Worm (Caenorhabditis elegans): ENCODE results near the gene fbxa-94.

fbxa-94 gene

ce11 chrV:15572613-15573012, at the start of gene fbxa-94:
TSS of gene fbxa-94 (plus strand) at chrV:15572913.
- no peak for TF ChIP-seq attf-4 (tag; optimal IDR thresholded peaks at IDR 0.05)
- TF ChIP-seq ceh-32 (tag; optimal IDR thresholded peaks at IDR 0.05; ENCODE audit: poor library complexity) = no peak
- no peak for TF ChIP-seq daf-16 (GFP tag; optimal IDR thresholded peaks at IDR 0.05)
- no peak for TF ChIP-seq daf-16 (tag; optimal IDR thresholded peaks at IDR 0.05)
- TF ChIP-seq F10B5.3 (tag; optimal IDR thresholded peaks at IDR 0.05) = no peak
- TF ChIP-seq T26A8.4 (GFP tag; IDR thresholded peaks at IDR 0.05) = no peak
- no peak for TF ChIP-seq ama-1 (optimal IDR thresholded peaks at IDR 0.05)
- TF ChIP-seq skn-1 (tag; optimal IDR thresholded peaks at IDR 0.05) = no peak
- no peak for TF ChIP-seq sdz-12 (GFP tag; optimal IDR thresholded peaks at IDR 0.05)
- TF ChIP-seq ztf-11 (tag; optimal IDR thresholded peaks at IDR 0.05) = no peak
- TF ChIP-seq lin-38 (GFP tag; IDR thresholded peaks at IDR 0.05) = no peak
- TF ChIP-seq ceh-20 (GFP tag; IDR thresholded peaks at IDR 0.05) = no peak
- no peak for TF ChIP-seq F37D6.2 (tag; optimal IDR thresholded peaks at IDR 0.05)
- no peak for TF ChIP-seq unc-130 (GFP tag; optimal IDR thresholded peaks at IDR 0.05)
- no peak for TF ChIP-seq nhr-11 (tag; optimal IDR thresholded peaks at IDR 0.05)
- TF ChIP-seq nhr-28 (tag; optimal IDR thresholded peaks at IDR 0.05) = no peak
- TF ChIP-seq duxl-1 (tag; optimal IDR thresholded peaks at IDR 0.05; ENCODE audit: poor library complexity) = no peak
- no peak for TF ChIP-seq hmg-1.1 (GFP tag; IDR thresholded peaks at IDR 0.05)
- TF ChIP-seq gei-8 (GFP tag; optimal IDR thresholded peaks at IDR 0.05) = no peak

ce11 chrV:15529069-15529468, 43.6 kb upstream of the fbxa-94 start, which contains the start of gene srh-276:
TSS of gene srh-276 (plus strand) at chrV:15529369.
- TF ChIP-seq attf-4 (tag; optimal IDR thresholded peaks at IDR 0.05) = no peak
- no peak for TF ChIP-seq fos-1 (tag; optimal IDR thresholded peaks at IDR 0.05)
- TF ChIP-seq gei-8 (GFP tag; optimal IDR thresholded peaks at IDR 0.05) = no peak
- TF ChIP-seq dve-1 (tag; optimal IDR thresholded peaks at IDR 0.05; ENCODE audit: insufficient read depth) = no peak
- TF ChIP-seq F44E2.7 (GFP tag; IDR thresholded peaks at IDR 0.05) = no peak
- no peak for TF ChIP-seq mdt-29 (GFP tag; IDR thresholded peaks at IDR 0.05)
- TF ChIP-seq unc-62 (GFP tag; optimal IDR thresholded peaks at IDR 0.05 in 1 of 2) = peak in 1 of 2 experiments; percentile 8
- TF ChIP-seq unc-62 (tag; optimal IDR thresholded peaks at IDR 0.05) = no peak
- TF ChIP-seq ceh-28 (tag; optimal IDR thresholded peaks at IDR 0.05) = no peak

DNA sequence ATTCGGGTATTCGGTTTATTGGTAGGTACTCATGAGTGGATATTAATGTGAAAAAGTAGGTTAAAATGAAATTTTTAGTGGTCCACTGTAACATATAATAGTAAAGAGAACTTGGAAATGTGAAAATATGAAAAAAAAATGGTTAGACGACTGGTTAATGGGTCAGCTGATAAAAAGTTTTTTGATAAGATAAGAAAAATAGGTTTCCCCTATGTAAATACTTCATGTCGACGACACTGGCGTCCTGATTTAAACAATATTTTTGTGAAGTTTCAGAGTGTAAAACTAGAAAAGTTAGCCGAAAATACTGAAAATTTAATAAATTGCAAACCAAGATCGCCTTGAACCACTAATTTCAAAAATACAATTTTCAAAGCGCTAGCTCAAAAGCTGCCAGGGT, 39.6 kb upstream of the fbxa-94 start, which contains the start of gene F21A3.11:
TSS of gene F21A3.11 (minus strand) at position 117 of the 400 bp plus-strand sequence.
- TF ChIP-seq pqm-1 (tag; optimal IDR thresholded peaks at IDR 0.05) = peak; percentile 40
- no peak for TF ChIP-seq zfp-2 (tag; optimal IDR thresholded peaks at IDR 0.05)
- TF ChIP-seq dve-1 (tag; optimal IDR thresholded peaks at IDR 0.05; ENCODE audit: insufficient read depth) = peak; percentile 45
- TF ChIP-seq daf-19 (GFP tag; conservative IDR thresholded peaks at IDR 0.05) = no peak
- peak; percentile 14 for TF ChIP-seq hlh-30 (tag; optimal IDR thresholded peaks at IDR 0.05; ENCODE audit: insufficient read depth)
- no peak for TF ChIP-seq daf-16 (GFP tag; optimal IDR thresholded peaks at IDR 0.05)
- TF ChIP-seq daf-16 (tag; optimal IDR thresholded peaks at IDR 0.05) = peak; percentile 78
- no peak for TF ChIP-seq madf-9 (GFP tag; conservative IDR thresholded peaks at IDR 0.05)
- peak; percentile 38; the same call in 1 of the 2 replicates for TF ChIP-seq dmd-6 (GFP tag; IDR thresholded peaks at IDR 0.05)

DNA sequence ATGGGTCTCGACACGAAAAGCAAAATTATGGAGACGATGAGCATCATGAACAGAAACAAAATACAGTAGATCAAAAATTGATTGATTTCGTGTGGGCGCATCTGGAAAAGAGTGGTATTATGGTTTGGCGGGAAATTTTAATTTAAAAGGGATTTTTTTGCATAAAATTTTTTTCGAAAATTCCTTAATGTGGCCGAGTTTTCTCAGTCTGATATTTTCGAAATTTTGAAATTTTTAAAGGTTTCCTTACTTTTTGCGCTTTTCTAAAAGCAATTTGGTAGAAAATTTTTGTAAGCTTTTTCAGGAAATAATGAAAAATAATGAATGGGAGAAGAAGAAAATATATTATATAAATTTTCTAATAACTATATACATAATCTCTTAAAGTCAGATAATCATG, 38.8 kb upstream of the fbxa-94 start, which contains the start of gene F21A3.2:
TSS of gene F21A3.2 (minus strand) at position 101 of the 400 bp plus-strand sequence.
- TF ChIP-seq unc-62 (GFP tag; optimal IDR thresholded peaks at IDR 0.05 in 1 of 2) = peak in 1 of 2 experiments; percentile 26
- TF ChIP-seq unc-62 (tag; optimal IDR thresholded peaks at IDR 0.05) = no peak
- TF ChIP-seq pqm-1 (tag; optimal IDR thresholded peaks at IDR 0.05) = no peak

DNA sequence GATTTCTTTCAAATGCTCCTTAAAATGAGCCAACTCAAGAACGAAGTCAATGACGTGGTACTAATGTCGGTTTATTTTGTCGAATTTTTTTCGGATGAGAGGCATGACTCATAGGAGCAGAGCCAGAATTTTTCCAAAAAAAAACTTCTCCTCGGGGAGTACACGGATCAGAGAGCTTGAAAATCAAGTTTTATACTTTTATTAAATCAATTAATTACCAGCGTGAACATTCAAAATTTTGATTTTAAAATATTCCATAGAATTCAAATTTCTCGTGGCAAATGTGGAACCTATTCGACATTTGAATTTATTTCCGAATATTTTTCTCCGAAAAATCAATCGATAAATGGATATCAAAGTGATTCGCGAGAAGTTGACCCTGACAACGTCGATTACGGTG, 36.4 kb upstream of the fbxa-94 start, which contains the start of gene F21A3.4:
TSS of gene F21A3.4 (plus strand) at position 301 of the 400 bp plus-strand sequence.
- TF ChIP-seq dmd-6 (GFP tag; IDR thresholded peaks at IDR 0.05) = no peak
- no peak for TF ChIP-seq ceh-20 (GFP tag; IDR thresholded peaks at IDR 0.05)
- TF ChIP-seq spr-3 (GFP tag; optimal IDR thresholded peaks at IDR 0.05) = no peak
- TF ChIP-seq daf-8 (GFP tag; IDR thresholded peaks at IDR 0.05) = no peak
- TF ChIP-seq mdl-1 (tag; optimal IDR thresholded peaks at IDR 0.05) = no peak
- no peak for TF ChIP-seq php-3 (GFP tag; IDR thresholded peaks at IDR 0.05)

Data from whole organism, L4 larva.